Fruit fly (Drosophila melanogaster) whole organism, embryonic: ENCODE measurements around the gene Flad1.
A peak's percentile ranks its signal among the peaks of the same experiment; 100 is the strongest.

Source experiments
- Adf1 ChIP-seq: fragments of 200-800 bp; sonication (Bioruptor generic); IDR thresholded peaks from 2 replicates; pipeline ENCODE4 v1.3.6; 2022; ENCODE audit warnings: missing biosample characterization, missing genetic modification characterization
- Antp ChIP-seq: fragments of 200-800 bp; sonication (Bioruptor generic); optimal IDR thresholded peaks from 3 replicates; lab custom pipeline; 2016; ENCODE audit warnings: missing biosample characterization, missing genetic modification characterization
- C15 ChIP-seq: fragments of 200-800 bp; sonication (Bioruptor generic); IDR thresholded peaks from 3 replicates; pipeline ENCODE4 v1.3.6; 2022; ENCODE audit warnings: missing biosample characterization, missing genetic modification characterization
- CG10267 ChIP-seq: fragments of 200-800 bp; sonication (Bioruptor generic); optimal IDR thresholded peaks from 2 replicates; lab custom pipeline; 2018; ENCODE audit warnings: missing biosample characterization, mild to moderate bottlenecking, missing genetic modification characterization, moderate library complexity
- CG15073 ChIP-seq: fragments of 200-800 bp; sonication (Bioruptor generic); optimal IDR thresholded peaks from 2 replicates; lab custom pipeline; 2016; ENCODE audit warnings: missing biosample characterization, missing genetic modification characterization
- CG15269 ChIP-seq: fragments of 200-800 bp; sonication (Bioruptor generic); optimal IDR thresholded peaks from 2 replicates; lab custom pipeline; 2018; ENCODE audit warnings: missing biosample characterization, mild to moderate bottlenecking, missing genetic modification characterization, moderate library complexity
- CG15479 ChIP-seq: fragments of 200-800 bp; sonication (Bioruptor generic); optimal IDR thresholded peaks from 3 replicates; lab custom pipeline; 2019; ENCODE audit warnings: missing biosample characterization, mild to moderate bottlenecking, missing genetic modification characterization, moderate library complexity
- CG16779 ChIP-seq: fragments of 200-800 bp; sonication (Bioruptor generic); IDR thresholded peaks from 2 replicates; pipeline ENCODE4 v1.3.6; 2022; ENCODE audit warnings: missing biosample characterization, missing genetic modification characterization
- CG17186 ChIP-seq: fragments of 200-800 bp; sonication (Bioruptor generic); optimal IDR thresholded peaks from 3 replicates; lab custom pipeline; 2017; ENCODE audit warnings: missing biosample characterization, missing genetic modification reagents, missing genetic modification characterization
- CG17328 ChIP-seq: fragments of 200-800 bp; sonication (Bioruptor generic); IDR thresholded peaks from 2 replicates; pipeline ENCODE4 v1.3.6; 2022; ENCODE audit warnings: missing biosample characterization, missing genetic modification characterization
- CG1792 ChIP-seq: fragments of 200-800 bp; sonication (Bioruptor generic); optimal IDR thresholded peaks from 2 replicates; lab custom pipeline; 2016; ENCODE audit warnings: missing biosample characterization, missing genetic modification characterization
- CG2120 ChIP-seq: fragments of 200-800 bp; sonication (Bioruptor generic); optimal IDR thresholded peaks from 3 replicates; lab custom pipeline; 2016; ENCODE audit warnings: missing biosample characterization, missing genetic modification characterization
- CG2202 ChIP-seq: fragments of 200-800 bp; sonication (Bioruptor generic); optimal IDR thresholded peaks from 2 replicates; lab custom pipeline; 2018; ENCODE audit warnings: missing biosample characterization, mild to moderate bottlenecking, missing genetic modification characterization
- CG30431 ChIP-seq: fragments of 200-800 bp; sonication (Bioruptor generic); optimal IDR thresholded peaks from 2 replicates; lab custom pipeline; 2017; ENCODE audit warnings: missing biosample characterization, missing genetic modification characterization
- CG34422 ChIP-seq: fragments of 200-800 bp; sonication (Bioruptor generic); IDR thresholded peaks from 3 replicates; pipeline ENCODE4 v1.3.6; 2022; ENCODE audit warnings: missing biosample characterization, missing genetic modification characterization
- CG3838 ChIP-seq: fragments of 200-800 bp; sonication (Bioruptor generic); optimal IDR thresholded peaks from 3 replicates; lab custom pipeline; 2016; ENCODE audit warnings: missing biosample characterization, missing genetic modification characterization
- CG4360 ChIP-seq: fragments of 200-800 bp; sonication (Bioruptor generic); IDR thresholded peaks from 2 replicates; pipeline ENCODE4 v1.3.6; 2022; ENCODE audit warnings: missing biosample characterization, missing genetic modification characterization
- CG4404 ChIP-seq: fragments of 200-800 bp; sonication (Bioruptor generic); IDR thresholded peaks from 2 replicates; pipeline ENCODE4 v1.3.6; 2022; ENCODE audit warnings: missing biosample characterization, missing genetic modification characterization
- CG4820 ChIP-seq: fragments of 200-800 bp; sonication (Bioruptor generic); optimal IDR thresholded peaks from 3 replicates; lab custom pipeline; 2016; ENCODE audit warnings: missing biosample characterization, missing genetic modification characterization
- CG6683 ChIP-seq: fragments of 200-800 bp; sonication (Bioruptor generic); optimal IDR thresholded peaks from 2 replicates; lab custom pipeline; 2017; ENCODE audit warnings: missing biosample characterization, mild to moderate bottlenecking, missing genetic modification characterization, missing genetic modification reagents
- CG6813 ChIP-seq: fragments of 200-800 bp; sonication (Bioruptor generic); optimal IDR thresholded peaks from 2 replicates; lab custom pipeline; 2017; ENCODE audit warnings: missing biosample characterization, missing genetic modification characterization, mild to moderate bottlenecking, moderate library complexity, missing genetic modification reagents
- CG9727 ChIP-seq: fragments of 200-800 bp; sonication (Bioruptor generic); optimal IDR thresholded peaks from 3 replicates; lab custom pipeline; 2017; ENCODE audit warnings: missing biosample characterization, mild to moderate bottlenecking, missing genetic modification characterization
- CHES-1-like ChIP-seq: fragments of 200-800 bp; sonication (Bioruptor generic); optimal IDR thresholded peaks from 2 replicates; lab custom pipeline; 2016; ENCODE audit warnings: missing biosample characterization, missing genetic modification characterization
- CTCF ChIP-seq: fragments of 200-800 bp; sonication (Bioruptor generic); optimal IDR thresholded peaks from 2 replicates; lab custom pipeline; 2017; ENCODE audit warnings: missing biosample characterization, mild to moderate bottlenecking, missing genetic modification characterization, moderate library complexity
- CrebB ChIP-seq: fragments of 200-800 bp; sonication (Bioruptor generic); optimal IDR thresholded peaks from 3 replicates; lab custom pipeline; 2018; ENCODE audit warnings: missing biosample characterization, mild to moderate bottlenecking, missing genetic modification characterization
- D19B ChIP-seq: fragments of 200-800 bp; sonication (Bioruptor generic); optimal IDR thresholded peaks from 2 replicates; lab custom pipeline; 2017; ENCODE audit warnings: missing biosample characterization, mild to moderate bottlenecking, missing genetic modification characterization
- Doc2 ChIP-seq: fragments of 200-800 bp; sonication (Bioruptor generic); IDR thresholded peaks from 2 replicates; pipeline ENCODE4 v1.3.6; 2022; ENCODE audit warnings: missing biosample characterization, missing genetic modification characterization
- Elba2 ChIP-seq: fragments of 200-800 bp; sonication (Bioruptor generic); optimal IDR thresholded peaks from 3 replicates; lab custom pipeline; 2016; ENCODE audit warnings: missing biosample characterization, missing genetic modification characterization
- Ets65A ChIP-seq: fragments of 200-800 bp; sonication (Bioruptor generic); peaks from one replicate; lab custom pipeline; 2016; ENCODE audit warnings: missing biosample characterization, missing genetic modification characterization
- HHEX ChIP-seq: fragments of 200-800 bp; sonication (Bioruptor generic); optimal IDR thresholded peaks from 3 replicates; lab custom pipeline; 2017; ENCODE audit warnings: missing biosample characterization, mild to moderate bottlenecking, missing genetic modification characterization, missing genetic modification reagents
- Hey ChIP-seq: fragments of 200-800 bp; sonication (Bioruptor generic); optimal IDR thresholded peaks from 3 replicates; lab custom pipeline; 2018; ENCODE audit warnings: missing biosample characterization, mild to moderate bottlenecking, missing genetic modification characterization
- Hr78 ChIP-seq, 2 experiments: fragments of 200-800 bp in 1 of 2; fragments of >200 bp in 1 of 2; sonication (Bioruptor generic) in 1 of 2; optimal IDR thresholded peaks; 2 replicates each; lab custom pipeline; 2017 to 2019; ENCODE audit warnings: missing biosample characterization in 2 of 2, missing genetic modification characterization in 2 of 2, mild to moderate bottlenecking in 1 of 2, moderate library complexity in 1 of 2
- Max ChIP-seq: fragments of 200-800 bp; sonication (Bioruptor generic); optimal IDR thresholded peaks from 2 replicates; lab custom pipeline; 2016; ENCODE audit warnings: missing biosample characterization, mild to moderate bottlenecking, missing genetic modification characterization
- Nf-YB ChIP-seq: fragments of 200-800 bp; sonication (Bioruptor generic); optimal IDR thresholded peaks from 3 replicates; lab custom pipeline; 2019; ENCODE audit warnings: missing biosample characterization, mild to moderate bottlenecking, missing genetic modification characterization, moderate library complexity
- Tbp ChIP-seq: fragments of >200 bp; optimal IDR thresholded peaks from 2 replicates; lab custom pipeline; 2018; ENCODE audit warnings: missing biosample characterization, missing genetic modification characterization
- Xbp1 ChIP-seq: fragments of 200-800 bp; sonication (Bioruptor generic); optimal IDR thresholded peaks from 3 replicates; lab custom pipeline; 2016; ENCODE audit warnings: missing biosample characterization, mild to moderate bottlenecking, missing genetic modification characterization
- ara ChIP-seq: fragments of 200-800 bp; sonication (Bioruptor generic); IDR thresholded peaks from 2 replicates; pipeline ENCODE4 v1.3.6; 2022; ENCODE audit warnings: missing biosample characterization, missing genetic modification characterization
- cato ChIP-seq: fragments of 200-800 bp; sonication (Bioruptor generic); optimal IDR thresholded peaks from 2 replicates; lab custom pipeline; 2016; ENCODE audit warnings: missing biosample characterization, missing genetic modification characterization, borderline replicate concordance
- dati ChIP-seq: fragments of 200-800 bp; sonication (Bioruptor generic); IDR thresholded peaks from 2 replicates; pipeline ENCODE4 v1.3.6; 2022; ENCODE audit warnings: missing biosample characterization, missing genetic modification characterization
- exex ChIP-seq: fragments of 200-800 bp; sonication (Bioruptor generic); optimal IDR thresholded peaks from 4 replicates; lab custom pipeline; 2018; ENCODE audit warnings: missing biosample characterization, mild to moderate bottlenecking, missing genetic modification characterization, moderate library complexity
- gt ChIP-seq: fragments of 200-800 bp; sonication (Bioruptor generic); IDR thresholded peaks from 2 replicates; pipeline ENCODE4 v1.3.6; 2022; ENCODE audit warnings: missing biosample characterization, missing genetic modification characterization
- kni ChIP-seq: fragments of 200-800 bp; sonication (Bioruptor generic); optimal IDR thresholded peaks from 3 replicates; lab custom pipeline; 2017; ENCODE audit warnings: mild to moderate bottlenecking, missing biosample characterization, missing genetic modification reagents, missing genetic modification characterization
- mld ChIP-seq: fragments of 200-800 bp; sonication (Bioruptor generic); IDR thresholded peaks from 3 replicates; pipeline ENCODE4 v1.3.6; 2022; ENCODE audit warnings: missing biosample characterization, missing genetic modification characterization; ENCODE audit not compliant: partially characterized antibody
- nerfin-2 ChIP-seq: fragments of 200-800 bp; sonication (Bioruptor generic); IDR thresholded peaks from 2 replicates; pipeline ENCODE4 v1.3.6; 2022; ENCODE audit warnings: missing biosample characterization, missing genetic modification characterization; ENCODE audit not compliant: partially characterized antibody
- ro ChIP-seq: fragments of 200-800 bp; sonication (Bioruptor generic); IDR thresholded peaks from 2 replicates; pipeline ENCODE4 v1.3.6; 2022; ENCODE audit warnings: missing biosample characterization, missing genetic modification characterization
- schlank ChIP-seq: fragments of 200-800 bp; sonication (Bioruptor generic); optimal IDR thresholded peaks from 2 replicates; lab custom pipeline; 2018; ENCODE audit warnings: missing biosample characterization, mild to moderate bottlenecking, missing genetic modification characterization
- sna ChIP-seq: fragments of 200-800 bp; sonication (Bioruptor generic); IDR thresholded peaks from 2 replicates; pipeline ENCODE4 v1.3.6; 2022; ENCODE audit warnings: missing biosample characterization, missing genetic modification characterization; ENCODE audit not compliant: partially characterized antibody
- stc ChIP-seq: fragments of 200-800 bp; sonication (Bioruptor generic); IDR thresholded peaks from 2 replicates; pipeline ENCODE4 v1.3.6; 2022; ENCODE audit warnings: missing biosample characterization, missing genetic modification characterization
- tap ChIP-seq: fragments of 200-800 bp; optimal IDR thresholded peaks from 3 replicates; lab custom pipeline; 2019; ENCODE audit warnings: missing biosample characterization, mild to moderate bottlenecking, missing genetic modification characterization, moderate library complexity
- tio ChIP-seq: fragments of 200-800 bp; sonication (Bioruptor generic); optimal IDR thresholded peaks from 2 replicates; lab custom pipeline; 2017; ENCODE audit warnings: missing biosample characterization, missing genetic modification characterization, inconsistent platforms

Gene Flad1

DNA sequence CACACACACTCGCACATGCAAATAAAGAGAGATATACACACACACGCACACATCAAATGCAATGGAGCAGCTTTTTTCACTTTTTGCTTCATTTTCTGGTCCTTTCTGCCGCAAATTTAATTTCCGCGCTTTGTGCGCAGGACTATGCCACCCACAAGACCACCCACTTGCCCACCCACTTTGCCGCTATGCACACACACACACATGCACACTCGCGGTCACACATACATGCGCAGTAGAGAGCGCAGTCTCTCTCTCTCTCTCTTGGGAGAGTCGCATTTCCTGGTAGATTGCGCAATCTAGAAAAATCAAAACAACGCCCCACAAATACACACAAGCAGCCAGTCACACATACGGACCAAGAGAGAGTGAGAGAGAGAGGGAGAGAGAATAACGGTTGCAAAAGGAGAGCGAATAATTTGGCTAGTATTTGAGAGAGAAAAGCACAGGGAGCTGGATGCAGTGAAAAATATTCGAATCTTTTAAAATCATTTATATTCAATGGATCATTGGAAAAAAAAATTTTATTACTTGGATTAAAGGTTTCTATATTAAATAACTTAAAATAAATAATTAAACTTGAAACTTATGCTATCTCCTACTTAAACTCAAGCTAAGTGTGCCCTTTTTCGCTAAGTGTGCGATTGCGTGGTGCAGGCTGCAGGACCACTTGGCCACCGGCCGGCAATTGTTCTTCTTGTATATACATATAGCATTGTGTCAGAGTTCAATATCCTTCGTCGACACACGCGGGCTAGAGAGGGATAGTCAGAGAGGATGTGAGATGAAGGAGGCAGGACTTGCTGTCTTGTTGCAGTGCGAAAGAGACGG lies 22.3 kb upstream of the Flad1 start (continued):
- no peak for TF ChIP-seq CHES-1-like (GFP tag; lab: Kevin White, UChicago)
- no peak for TF ChIP-seq ro
- no peak for TF ChIP-seq CG1792 (GFP tag; lab: Kevin White, UChicago)
- no peak for TF ChIP-seq Elba2 (GFP tag; lab: Kevin White, UChicago)
- TF ChIP-seq Max (GFP tag; lab: Kevin White, UChicago): no peak
- TF ChIP-seq mld (GFP tag; lab: Robert Waterston, UW): no peak
- no peak for TF ChIP-seq gt (GFP tag; lab: Robert Waterston, UW)
- no peak for TF ChIP-seq CG17186 (GFP tag; lab: Kevin White, UChicago)
- TF ChIP-seq Tbp (GFP tag; lab: Kevin White, UChicago): no peak
- no peak for TF ChIP-seq sna (GFP tag; lab: Robert Waterston, UW)
- TF ChIP-seq CG10267: peak; percentile 66
- TF ChIP-seq CG15073 (GFP tag; lab: Kevin White, UChicago): no peak
- peak in 1 of 2 experiments; percentile 31 for TF ChIP-seq Hr78 (GFP tag; optimal IDR thresholded peaks at IDR 0.05; lab: Kevin White, UChicago)
- no peak for TF ChIP-seq Doc2
- TF ChIP-seq CG3838 (GFP tag; lab: Kevin White, UChicago): no peak
- no peak for TF ChIP-seq kni (GFP tag; lab: Kevin White, UChicago)
- TF ChIP-seq Ets65A (GFP tag; lab: Kevin White, UChicago): peak; percentile 44
- TF ChIP-seq tio (GFP tag; lab: Kevin White, UChicago): peak; percentile 5
- peak; percentile 46 for TF ChIP-seq CG15269
- TF ChIP-seq CG4404: peak; percentile 76
- TF ChIP-seq exex: no peak
- TF ChIP-seq Nf-YB (GFP tag; lab: Kevin White, UChicago): peak; percentile 35
- no peak for TF ChIP-seq cato (GFP tag; lab: Kevin White, UChicago)
- TF ChIP-seq Hey: no peak
- no peak for TF ChIP-seq C15
- TF ChIP-seq CG30431 (GFP tag; lab: Kevin White, UChicago): no peak
- TF ChIP-seq CG34422 (GFP tag; lab: Robert Waterston, UW): peak; percentile 69
- TF ChIP-seq CG9727: peak; percentile 78
- TF ChIP-seq CTCF (GFP tag; lab: Kevin White, UChicago): no peak
- peak; percentile 72; the same call in 1 of the 2 replicates for TF ChIP-seq stc (GFP tag; lab: Robert Waterston, UW)
- peak; percentile 26 for TF ChIP-seq CG6683 (GFP tag; lab: Kevin White, UChicago)
- TF ChIP-seq CG4820: peak; percentile 35
- TF ChIP-seq ara (GFP tag; lab: Robert Waterston, UW): peak; percentile 80
- TF ChIP-seq dati: no peak
- TF ChIP-seq CrebB (tag; lab: Kevin White, UChicago): peak; percentile 11
- TF ChIP-seq CG17328 (GFP tag; lab: Robert Waterston, UW): peak; percentile 77
- TF ChIP-seq CG2120 (GFP tag; lab: Kevin White, UChicago): no peak
- TF ChIP-seq Adf1: no peak
- TF ChIP-seq HHEX: peak; percentile 62
- TF ChIP-seq CG2202 (tag; lab: Kevin White, UChicago): peak; percentile 68
- no peak for TF ChIP-seq CG15479 (GFP tag; lab: Kevin White, UChicago)
- no peak for TF ChIP-seq Antp (GFP tag; lab: Kevin White, UChicago)
- TF ChIP-seq tap (tag; lab: Kevin White, UChicago): peak; percentile 46
- TF ChIP-seq CG4360 (GFP tag; lab: Robert Waterston, UW): no peak
- TF ChIP-seq D19B (GFP tag; lab: Kevin White, UChicago): no peak
- TF ChIP-seq CG16779 (GFP tag; lab: Robert Waterston, UW): no peak
- peak; percentile 40 for TF ChIP-seq Xbp1 (GFP tag; lab: Kevin White, UChicago)
- TF ChIP-seq CG6813 (GFP tag; lab: Kevin White, UChicago): no peak
- no peak for TF ChIP-seq nerfin-2 (GFP tag; lab: Robert Waterston, UW)
- TF ChIP-seq schlank: no peak
